Worm (Caenorhabditis elegans) whole organism, mixed stage, embryonic: ENCODE data around the gene M163.11.

Experiments used
- M03D4.4 ChIP-seq: sonication (generic microtip); optimal IDR thresholded peaks from 2 replicates; lab custom pipeline; 2017; ENCODE audit warnings: mild to moderate bottlenecking, missing genetic modification characterization, missing compliant biosample characterization
- ceh-39 ChIP-seq: fragments of 150-350 bp; optimal IDR thresholded peaks from 2 replicates; lab custom pipeline; 2014; ENCODE audit warnings: missing biosample characterization, missing genetic modification characterization
- ceh-43 ChIP-seq: fragments of 200-800 bp; sonication (Bioruptor generic); optimal IDR thresholded peaks from 2 replicates; lab custom pipeline; 2018; ENCODE audit warnings: mild to moderate bottlenecking, missing genetic modification characterization, moderate library complexity, missing compliant biosample characterization
- ceh-83 ChIP-seq: fragments of 200-800 bp; sonication (Bioruptor generic); optimal IDR thresholded peaks from 2 replicates; lab custom pipeline; 2018; ENCODE audit warnings: mild to moderate bottlenecking, missing genetic modification characterization, missing compliant biosample characterization
- ces-1 ChIP-seq: fragments of 150-350 bp; optimal IDR thresholded peaks from 2 replicates; lab custom pipeline; 2014; ENCODE audit warnings: missing biosample characterization, missing genetic modification reagents, missing genetic modification characterization
- cnd-1 ChIP-seq: fragments of 200-800 bp; sonication (Bioruptor generic); optimal IDR thresholded peaks from 2 replicates; lab custom pipeline; 2018; ENCODE audit warnings: mild to moderate bottlenecking, missing genetic modification characterization, missing compliant biosample characterization
- drap-1 ChIP-seq: fragments of 200-800 bp; sonication (Bioruptor generic); optimal IDR thresholded peaks from 3 replicates; lab custom pipeline; 2018; ENCODE audit warnings: mild to moderate bottlenecking, missing genetic modification characterization, missing compliant biosample characterization
- elt-1 ChIP-seq: sonication (generic microtip); optimal IDR thresholded peaks from 2 replicates; lab custom pipeline; 2017; ENCODE audit warnings: missing genetic modification characterization, mild to moderate bottlenecking, missing compliant biosample characterization, antibody characterized with exemption, moderate library complexity, borderline replicate concordance; ENCODE audit not compliant: insufficient read depth
- elt-3 ChIP-seq: fragments of 150-350 bp; optimal IDR thresholded peaks from 2 replicates; lab custom pipeline; 2014; ENCODE audit warnings: missing biosample characterization, missing genetic modification characterization
- flh-1 ChIP-seq: fragments of 200-800 bp; sonication (Bioruptor generic); optimal IDR thresholded peaks from 2 replicates; lab custom pipeline; 2018; ENCODE audit warnings: mild to moderate bottlenecking, missing genetic modification characterization, moderate library complexity, missing compliant biosample characterization
- hlh-1 ChIP-seq: fragments of 150-350 bp; optimal IDR thresholded peaks from 2 replicates; lab custom pipeline; 2014; ENCODE audit warnings: missing biosample characterization, missing genetic modification reagents, missing genetic modification characterization
- lin-13 ChIP-seq: fragments of 150-350 bp; optimal IDR thresholded peaks from 2 replicates; lab custom pipeline; 2014; ENCODE audit warnings: missing biosample characterization, missing genetic modification characterization
- lin-32 ChIP-seq: fragments of 200-800 bp; sonication (Bioruptor generic); optimal IDR thresholded peaks from 2 replicates; lab custom pipeline; 2018; ENCODE audit warnings: mild to moderate bottlenecking, missing genetic modification characterization, missing compliant biosample characterization
- lsy-2 ChIP-seq: fragments of 150-350 bp; optimal IDR thresholded peaks from 2 replicates; lab custom pipeline; 2014; ENCODE audit warnings: missing biosample characterization, missing genetic modification characterization
- mab-5 ChIP-seq: fragments of 150-350 bp; optimal IDR thresholded peaks from 2 replicates; lab custom pipeline; 2014; ENCODE audit warnings: missing biosample characterization, missing genetic modification characterization
- mep-1 ChIP-seq: fragments of 150-350 bp; optimal IDR thresholded peaks from 2 replicates; lab custom pipeline; 2017; ENCODE audit warnings: missing biosample characterization, missing genetic modification reagents, missing genetic modification characterization, inconsistent platforms
- mls-2 ChIP-seq: sonication (generic microtip); optimal IDR thresholded peaks from 2 replicates; lab custom pipeline; 2016; ENCODE audit warnings: mild to moderate bottlenecking, missing genetic modification characterization, moderate library complexity, missing compliant biosample characterization
- nhr-12 ChIP-seq: fragments of 150-350 bp; optimal IDR thresholded peaks from 2 replicates; lab custom pipeline; 2014; ENCODE audit warnings: missing biosample characterization, missing genetic modification characterization
- nhr-2 ChIP-seq: fragments of 150-350 bp; optimal IDR thresholded peaks from 2 replicates; lab custom pipeline; 2014; ENCODE audit warnings: missing biosample characterization, missing genetic modification characterization
- nhr-237 ChIP-seq: fragments of 150-350 bp; optimal IDR thresholded peaks from 2 replicates; lab custom pipeline; 2014; ENCODE audit warnings: missing biosample characterization, missing genetic modification characterization
- nhr-28 ChIP-seq: fragments of 150-350 bp; optimal IDR thresholded peaks from 2 replicates; lab custom pipeline; 2014; ENCODE audit warnings: missing biosample characterization, missing genetic modification characterization
- nhr-76 ChIP-seq: sonication (generic microtip); optimal IDR thresholded peaks from 2 replicates; lab custom pipeline; 2017; ENCODE audit warnings: missing biosample characterization, missing genetic modification characterization
- pha-4 ChIP-seq: fragments of 150-350 bp; optimal IDR thresholded peaks from 2 replicates; lab custom pipeline; 2018; ENCODE audit warnings: missing biosample characterization, missing genetic modification reagents, missing genetic modification characterization
- sem-2 ChIP-seq: fragments of 200-800 bp; sonication (Bioruptor generic); optimal IDR thresholded peaks from 2 replicates; lab custom pipeline; 2018; ENCODE audit warnings: mild to moderate bottlenecking, missing genetic modification characterization, missing compliant biosample characterization
- sptf-1 ChIP-seq: sonication (generic microtip); optimal IDR thresholded peaks from 2 replicates; lab custom pipeline; 2017; ENCODE audit warnings: mild to moderate bottlenecking, missing genetic modification characterization, moderate library complexity, missing compliant biosample characterization
- tbx-8 ChIP-seq: fragments of 200-800 bp; sonication (Bioruptor generic); optimal IDR thresholded peaks from 2 replicates; lab custom pipeline; 2018; ENCODE audit warnings: mild to moderate bottlenecking, missing genetic modification characterization, moderate library complexity, missing compliant biosample characterization
- unc-120 ChIP-seq: sonication (generic microtip); optimal IDR thresholded peaks from 2 replicates; lab custom pipeline; 2017; ENCODE audit warnings: missing genetic modification characterization, missing compliant biosample characterization; ENCODE audit not compliant: poor library complexity, severe bottlenecking
- unc-39 ChIP-seq: fragments of 150-350 bp; optimal IDR thresholded peaks from 2 replicates; lab custom pipeline; 2014; ENCODE audit warnings: missing biosample characterization, missing genetic modification characterization
- unc-62 ChIP-seq: fragments of 150-350 bp; optimal IDR thresholded peaks from 2 replicates; lab custom pipeline; 2014; ENCODE audit warnings: missing biosample characterization, missing genetic modification reagents, missing genetic modification characterization
- zip-8 ChIP-seq: fragments of 150-350 bp; optimal IDR thresholded peaks from 2 replicates; lab custom pipeline; 2014; ENCODE audit warnings: missing biosample characterization, missing genetic modification characterization
- ztf-11 ChIP-seq: fragments of 150-350 bp; optimal IDR thresholded peaks from 2 replicates; lab custom pipeline; 2014; ENCODE audit warnings: missing biosample characterization, missing genetic modification characterization

M163.11 gene

DNA sequence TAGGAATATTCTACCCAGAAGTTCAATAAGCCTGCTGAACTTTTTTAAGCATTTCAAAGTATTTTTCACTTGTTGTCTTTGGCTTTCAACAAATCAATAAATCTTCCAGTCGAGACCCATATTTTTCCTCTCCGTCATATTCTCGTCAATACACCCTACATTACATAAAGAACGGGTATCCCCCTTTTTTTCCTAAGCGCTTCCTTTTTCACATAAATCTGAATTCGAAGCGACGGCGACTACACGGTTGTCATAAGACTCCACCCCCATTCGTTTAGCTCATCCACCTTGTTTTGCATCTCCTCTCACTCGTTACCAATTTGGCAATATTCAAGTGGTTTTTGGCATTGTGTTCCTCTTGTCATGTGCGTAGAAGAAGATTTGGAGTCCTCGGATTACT is 9.9 kb upstream of the M163.11 start, which contains the start of gene M163.9:
Gene M163.9 (plus strand): TSS at position 301 of the 400 bp plus-strand sequence.
- TF ChIP-seq sptf-1, result no peak
- TF ChIP-seq lsy-2, result no peak
- TF ChIP-seq unc-120 (tag; lab: Kevin White, UChicago), result no peak
- no peak for TF ChIP-seq tbx-8 (GFP tag; lab: Kevin White, UChicago)
- TF ChIP-seq hlh-1, result no peak
- no peak for TF ChIP-seq elt-3 (tag; lab: Kevin White, UChicago)
- no peak for TF ChIP-seq ceh-43 (GFP tag; lab: Kevin White, UChicago)
- no peak for TF ChIP-seq cnd-1 (tag; lab: Kevin White, UChicago)
- no peak for TF ChIP-seq zip-8 (tag; lab: Kevin White, UChicago)
- no peak for TF ChIP-seq pha-4 (tag; lab: Kevin White, UChicago)
- TF ChIP-seq mab-5 (tag; lab: Kevin White, UChicago), result no peak
- no peak for TF ChIP-seq nhr-76 (tag; lab: Kevin White, UChicago)

DNA sequence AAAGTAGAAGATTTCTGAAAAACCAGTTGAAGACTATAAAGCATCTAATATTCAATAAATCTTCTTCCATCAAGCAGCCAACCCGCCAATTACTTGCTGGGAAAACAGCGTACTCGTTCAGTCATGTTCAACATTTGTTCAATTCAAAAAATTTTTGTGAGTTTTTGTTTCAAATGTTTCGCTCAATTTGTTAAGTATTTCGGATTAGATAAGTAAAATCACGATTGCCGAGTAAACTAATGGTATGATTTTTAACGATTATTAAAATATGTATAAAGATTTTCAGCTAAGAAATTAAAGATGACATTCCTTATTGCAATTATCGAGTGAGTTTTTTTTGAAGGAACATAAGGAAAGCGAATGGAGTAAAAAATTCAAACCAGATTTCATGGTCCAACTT is 8.5 kb upstream of the M163.11 start, which contains the start of gene M163.10:
Gene M163.10 (plus strand): TSS at position 301 of the 400 bp plus-strand sequence.
- TF ChIP-seq nhr-28 (tag; lab: Kevin White, UChicago), result no peak
- no peak for TF ChIP-seq ceh-43 (GFP tag; lab: Kevin White, UChicago)
- TF ChIP-seq elt-3 (tag; lab: Kevin White, UChicago), result no peak
- TF ChIP-seq nhr-12 (tag; lab: Kevin White, UChicago), result no peak
- TF ChIP-seq flh-1 (GFP tag; lab: Kevin White, UChicago), result no peak
- TF ChIP-seq elt-1 (tag; lab: Kevin White, UChicago), result no peak
- TF ChIP-seq lin-13, result no peak
- no peak for TF ChIP-seq sem-2 (GFP tag; lab: Kevin White, UChicago)
- TF ChIP-seq ceh-83 (GFP tag; lab: Kevin White, UChicago), result no peak
- TF ChIP-seq unc-62 (GFP tag; lab: Kevin White, UChicago), result no peak
- no peak for TF ChIP-seq nhr-237 (tag; lab: Kevin White, UChicago)
- TF ChIP-seq pha-4 (tag; lab: Kevin White, UChicago), result no peak

DNA sequence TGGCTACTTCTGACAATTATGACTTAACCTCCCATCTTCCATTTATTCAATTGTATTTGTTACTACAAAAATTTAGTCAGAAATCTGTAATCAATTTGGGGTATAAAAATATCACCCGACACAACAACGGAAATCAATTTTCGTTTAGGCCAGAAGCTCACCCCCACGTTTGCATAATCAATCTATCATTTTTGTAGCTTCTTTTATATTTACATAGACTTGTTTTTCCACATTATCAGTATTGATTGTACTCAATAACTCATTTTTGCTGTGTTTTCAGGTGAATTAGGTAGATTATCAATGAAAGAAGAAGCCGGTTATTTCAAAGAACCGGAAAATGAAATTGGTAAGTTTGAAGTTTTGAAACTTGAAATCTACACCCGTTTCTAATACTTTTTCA is 5.4 kb upstream of the M163.11 start, which contains the start of gene M163.5:
Gene M163.5 (plus strand): TSS at position 301 of the 400 bp plus-strand sequence.
- TF ChIP-seq lin-13 (no peak), cnd-1 (tag; lab: Kevin White, UChicago) (no peak), mep-1 (no peak), ces-1 (GFP tag; lab: Kevin White, UChicago) (no peak), unc-39 (tag; lab: Kevin White, UChicago) (no peak), elt-3 (tag; lab: Kevin White, UChicago) (no peak), zip-8 (tag; lab: Kevin White, UChicago) (no peak), tbx-8 (GFP tag; lab: Kevin White, UChicago) (no peak), sptf-1 (no peak), ceh-39 (no peak), lin-32 (GFP tag; lab: Kevin White, UChicago) (no peak), drap-1 (GFP tag; lab: Kevin White, UChicago) (no peak), nhr-76 (tag; lab: Kevin White, UChicago) (no peak), pha-4 (tag; lab: Kevin White, UChicago) (no peak)

ce11 chrX:14476625-14477257 is 2.4 kb upstream of the M163.11 start:
- no peak for TF ChIP-seq sem-2 (GFP tag; lab: Kevin White, UChicago)
- peak; percentile 51 for TF ChIP-seq zip-8 (tag; lab: Kevin White, UChicago)

DNA sequence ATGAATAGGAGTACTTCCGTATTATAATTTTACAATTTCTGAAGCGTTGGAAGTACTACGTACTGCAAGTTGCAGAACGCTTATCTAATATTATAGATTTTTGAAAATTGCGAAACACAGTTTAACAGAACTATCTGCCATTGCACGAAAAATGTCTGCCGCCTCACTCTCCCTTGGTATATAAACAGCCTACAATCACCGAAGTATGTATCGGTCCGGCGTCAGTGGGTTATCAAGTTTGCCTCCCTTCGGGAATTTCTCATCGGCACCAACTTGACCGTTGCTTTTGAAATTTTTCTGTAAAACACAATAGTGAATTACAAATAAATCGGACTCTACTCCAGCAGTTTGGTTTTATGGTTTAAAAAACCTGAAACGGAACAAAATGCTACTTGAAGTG is 1.8 kb upstream of the M163.11 start:
- TF ChIP-seq hlh-1, result no peak
- TF ChIP-seq mab-5 (tag; lab: Kevin White, UChicago), result no peak

ce11 chrX:14478193-14478592 is 985 bp upstream of the M163.11 start:
- TF ChIP-seq drap-1 (GFP tag; lab: Kevin White, UChicago) (no peak), flh-1 (GFP tag; lab: Kevin White, UChicago) (no peak), ceh-43 (GFP tag; lab: Kevin White, UChicago) (no peak), ces-1 (GFP tag; lab: Kevin White, UChicago) (no peak), elt-1 (tag; lab: Kevin White, UChicago) (no peak), M03D4.4 (tag; lab: Kevin White, UChicago) (no peak), nhr-237 (tag; lab: Kevin White, UChicago) (no peak), nhr-76 (tag; lab: Kevin White, UChicago) (no peak), mls-2 (tag; lab: Kevin White, UChicago) (no peak), unc-62 (GFP tag; lab: Kevin White, UChicago) (no peak), ztf-11 (tag; lab: Kevin White, UChicago) (no peak), pha-4 (tag; lab: Kevin White, UChicago) (no peak), sem-2 (GFP tag; lab: Kevin White, UChicago) (no peak), nhr-2 (tag; lab: Kevin White, UChicago) (no peak), nhr-28 (tag; lab: Kevin White, UChicago) (no peak)
- TF ChIP-seq, all 35 proteins: peak for 0
